Fruit fly (Drosophila melanogaster) whole organism, pupa: Measurements from ENCODE around the gene Bhmt.
A peak's percentile ranks its signal among the peaks of the same experiment; 100 is the strongest.

Experiments
- CG10348 ChIP-seq: fragments of 200-800 bp; sonication (Bioruptor generic); IDR thresholded peaks from 2 replicates; pipeline ENCODE4 v1.3.6; 2022; ENCODE audit warnings: missing biosample characterization, missing genetic modification characterization
- CG12605 ChIP-seq: fragments of 200-800 bp; sonication (Bioruptor generic); IDR thresholded peaks from 2 replicates; pipeline ENCODE4 v1.3.6; 2022; ENCODE audit warnings: missing biosample characterization, missing genetic modification characterization
- CG13204 ChIP-seq: fragments of 200-800 bp; sonication (Bioruptor generic); optimal IDR thresholded peaks from 2 replicates; lab custom pipeline; 2018; ENCODE audit warnings: missing biosample characterization, mild to moderate bottlenecking, missing genetic modification characterization, moderate library complexity
- CG14655 ChIP-seq: fragments of 200-800 bp; sonication (Bioruptor generic); optimal IDR thresholded peaks from 3 replicates; lab custom pipeline; 2017; ENCODE audit warnings: mild to moderate bottlenecking, missing biosample characterization, missing genetic modification reagents, missing genetic modification characterization
- CG15710 ChIP-seq: fragments of 200-800 bp; sonication (Bioruptor generic); optimal IDR thresholded peaks from 2 replicates; lab custom pipeline; 2018; ENCODE audit warnings: missing biosample characterization, mild to moderate bottlenecking, missing genetic modification characterization, moderate library complexity
- CG17806 ChIP-seq: fragments of 200-800 bp; sonication (Bioruptor generic); optimal IDR thresholded peaks from 2 replicates; lab custom pipeline; 2018; ENCODE audit warnings: missing biosample characterization, mild to moderate bottlenecking, missing genetic modification characterization, moderate library complexity
- CG32121 ChIP-seq: fragments of 200-800 bp; sonication (Bioruptor generic); IDR thresholded peaks from 2 replicates; pipeline ENCODE4 v1.3.6; 2022; ENCODE audit warnings: missing biosample characterization, missing genetic modification characterization
- CG34367 ChIP-seq: fragments of 200-800 bp; sonication (Bioruptor generic); optimal IDR thresholded peaks from 2 replicates; lab custom pipeline; 2018; ENCODE audit warnings: missing biosample characterization, mild to moderate bottlenecking, missing genetic modification characterization
- CG4496 ChIP-seq: fragments of 200-800 bp; sonication (Bioruptor generic); IDR thresholded peaks from 3 replicates; pipeline ENCODE4 v1.3.6; 2022; ENCODE audit warnings: missing biosample characterization, missing genetic modification characterization
- CG8159 ChIP-seq: fragments of 200-800 bp; sonication (Bioruptor generic); optimal IDR thresholded peaks from 3 replicates; lab custom pipeline; 2018; ENCODE audit warnings: missing biosample characterization, mild to moderate bottlenecking, missing genetic modification characterization, moderate library complexity
- CG8301 ChIP-seq: fragments of 200-800 bp; sonication (Bioruptor generic); optimal IDR thresholded peaks from 2 replicates; lab custom pipeline; 2018; ENCODE audit warnings: missing biosample characterization, mild to moderate bottlenecking, missing genetic modification characterization
- CG9948 ChIP-seq: fragments of 200-800 bp; sonication (Bioruptor generic); optimal IDR thresholded peaks from 2 replicates; lab custom pipeline; 2018; ENCODE audit warnings: missing biosample characterization, mild to moderate bottlenecking, missing genetic modification characterization, moderate library complexity
- D1 ChIP-seq: fragments of 200-800 bp; sonication (Bioruptor generic); optimal IDR thresholded peaks from 2 replicates; lab custom pipeline; 2018; ENCODE audit warnings: missing biosample characterization, mild to moderate bottlenecking, missing genetic modification characterization, moderate library complexity
- EcR ChIP-seq: fragments of 200-800 bp; sonication (Bioruptor generic); optimal IDR thresholded peaks from 3 replicates; lab custom pipeline; 2019; ENCODE audit warnings: missing biosample characterization, missing genetic modification characterization, mild to moderate bottlenecking, moderate library complexity, missing genetic modification reagents
- Ets98B ChIP-seq: fragments of 200-800 bp; sonication (Bioruptor generic); IDR thresholded peaks from 2 replicates; pipeline ENCODE4 v1.3.6; 2022; ENCODE audit warnings: missing biosample characterization, missing genetic modification characterization
- Pif1A ChIP-seq: fragments of 200-800 bp; sonication (Bioruptor generic); optimal IDR thresholded peaks from 3 replicates; lab custom pipeline; 2016; ENCODE audit warnings: missing biosample characterization, missing genetic modification characterization
- Pif1B ChIP-seq: fragments of 200-800 bp; sonication (Bioruptor generic); optimal IDR thresholded peaks from 3 replicates; lab custom pipeline; 2016; ENCODE audit warnings: missing biosample characterization, missing genetic modification characterization
- Snoo ChIP-seq: fragments of 200-800 bp; sonication (Bioruptor generic); optimal IDR thresholded peaks from 3 replicates; lab custom pipeline; 2017; ENCODE audit warnings: missing biosample characterization, mild to moderate bottlenecking, missing genetic modification characterization, inconsistent platforms
- fd96Ca ChIP-seq: fragments of 200-800 bp; sonication (Bioruptor generic); IDR thresholded peaks from 3 replicates; pipeline ENCODE4 v1.3.6; 2022; ENCODE audit warnings: missing biosample characterization, missing genetic modification characterization
- gl ChIP-seq: fragments of 200-800 bp; sonication (Bioruptor generic); optimal IDR thresholded peaks from 2 replicates; lab custom pipeline; 2018; ENCODE audit warnings: missing biosample characterization, mild to moderate bottlenecking, missing genetic modification characterization
- rn ChIP-seq: fragments of 200-800 bp; sonication (Bioruptor generic); IDR thresholded peaks from 2 replicates; pipeline ENCODE4 v1.3.6; 2022; ENCODE audit warnings: missing biosample characterization, missing genetic modification characterization

Bhmt gene

DNA sequence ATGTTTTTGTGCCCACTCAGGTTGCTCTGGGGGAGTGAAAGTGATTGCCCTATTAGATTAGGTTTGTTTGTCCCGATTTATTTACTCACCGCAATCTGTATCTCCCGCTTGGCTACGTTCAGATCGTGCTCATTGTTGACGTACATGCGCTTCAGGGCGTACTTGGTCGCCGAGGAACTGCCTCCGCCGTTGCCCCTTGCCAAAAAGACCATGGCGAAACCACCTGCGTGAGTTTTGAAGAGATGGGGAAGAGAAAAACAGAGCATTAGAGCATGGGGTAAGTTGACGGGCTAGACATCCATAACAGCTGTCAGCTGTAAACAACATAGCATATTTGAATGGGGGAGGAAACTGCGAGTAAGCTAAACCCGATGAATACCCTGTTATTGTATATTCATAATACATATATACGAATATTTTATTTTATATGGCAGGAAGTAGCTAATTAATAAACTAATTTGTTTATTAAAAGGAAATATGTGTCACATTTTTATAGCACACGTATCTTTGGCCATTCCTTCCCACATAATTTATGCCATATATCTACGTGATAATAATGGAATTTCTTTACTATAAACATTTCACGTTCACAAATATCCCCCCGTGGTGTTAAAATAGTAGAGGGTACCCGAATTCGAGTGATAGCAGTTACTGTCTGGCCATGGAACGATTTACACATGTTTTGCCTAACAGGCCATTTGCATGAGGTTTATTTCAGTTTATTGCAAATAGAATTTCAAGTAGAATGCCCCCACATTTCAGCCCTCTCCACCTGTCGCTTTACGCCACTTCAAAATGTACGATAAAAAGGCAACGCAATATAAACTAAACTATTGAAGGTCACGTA, 8.5 kb upstream of the Bhmt start:
- TF ChIP-seq CG9948 (tag; lab: Kevin White, UChicago): peak; percentile 4
- TF ChIP-seq CG12605 (GFP tag; lab: Robert Waterston, UW): no peak
- TF ChIP-seq, all 21 proteins: peak for 1

- no peak for TF ChIP-seq Ets98B (GFP tag; lab: Robert Waterston, UW)
- TF ChIP-seq CG10348: no peak
- no peak for TF ChIP-seq rn
- no peak for TF ChIP-seq CG15710 (tag; lab: Kevin White, UChicago)
- TF ChIP-seq CG4496 (GFP tag; lab: Robert Waterston, UW): no peak
- no peak for TF ChIP-seq CG8159 (tag; lab: Kevin White, UChicago)
- no peak for TF ChIP-seq Pif1A (GFP tag; lab: Kevin White, UChicago)
- no peak for TF ChIP-seq fd96Ca (GFP tag; lab: Robert Waterston, UW)
Observed at dm6 chr2L:18955666-18956065, 1.4 kb downstream of the Bhmt start.

DNA sequence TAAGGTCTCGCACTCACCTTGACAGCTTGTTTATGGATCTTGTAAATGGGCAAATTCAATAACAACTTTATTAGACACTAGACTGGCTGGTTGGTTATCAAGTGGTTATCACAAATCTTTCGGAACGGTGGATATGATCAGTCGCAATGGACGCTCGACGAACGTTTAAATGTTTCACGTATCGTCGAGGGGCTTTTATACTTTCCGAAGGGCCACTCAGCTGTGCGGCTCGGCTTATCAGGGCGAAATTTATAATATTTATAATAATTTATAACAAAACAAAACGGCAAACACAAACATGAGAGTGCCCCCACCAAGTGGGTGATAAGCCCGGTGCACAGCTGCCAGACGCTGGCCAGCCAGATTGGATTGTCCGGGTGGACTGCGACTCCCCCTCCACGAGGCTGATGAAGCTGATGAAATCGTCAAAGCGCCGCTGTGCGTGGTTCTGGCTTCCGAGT, 2.8 kb downstream of the Bhmt start, which contains the start of gene CG10621:
Gene CG10621 (minus strand): TSS at position 177 of the 461 bp plus-strand sequence.
- TF ChIP-seq Pif1B (GFP tag; lab: Kevin White, UChicago) (peak; percentile 12), fd96Ca (GFP tag; lab: Robert Waterston, UW) (no peak; the same call in 2 of the 3 replicates), Ets98B (GFP tag; lab: Robert Waterston, UW) (peak; percentile 21; the same call in 1 of the 2 replicates), CG32121 (GFP tag; lab: Robert Waterston, UW) (no peak; the same call in 1 of the 2 replicates), EcR (GFP tag; lab: Kevin White, UChicago) (peak; percentile 57), CG12605 (GFP tag; lab: Robert Waterston, UW) (0 out of 2 replicates have a peak, but pooled peaks have one; percentile 26), gl (peak; percentile 32), rn (no peak), CG15710 (tag; lab: Kevin White, UChicago) (no peak)

dm6 chr2L:18953512-18954254, 3.4 kb downstream of the Bhmt start:
- peak; percentile 2 for TF ChIP-seq CG14655 (GFP tag; lab: Kevin White, UChicago)
- no peak for TF ChIP-seq CG4496 (GFP tag; lab: Robert Waterston, UW)
- peak; percentile 67 for TF ChIP-seq EcR (GFP tag; lab: Kevin White, UChicago)

DNA sequence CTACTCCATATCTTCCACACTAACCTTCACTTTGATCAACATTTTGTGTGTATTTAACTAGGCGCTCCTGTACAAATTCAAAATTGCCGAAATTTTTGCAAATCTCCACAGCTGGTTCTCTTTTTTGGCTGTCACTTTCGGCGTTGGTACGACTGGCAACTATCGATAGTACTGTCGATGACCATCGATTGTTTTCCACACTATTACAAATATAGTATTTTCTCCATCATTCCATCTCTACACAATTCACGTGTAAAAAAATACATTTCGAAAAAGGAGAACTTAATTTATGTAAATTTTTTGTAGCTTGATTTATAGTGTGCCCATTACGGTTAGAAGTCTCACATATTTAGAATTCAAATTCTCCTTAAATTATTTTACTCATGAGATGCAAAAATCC, 5.4 kb downstream of the Bhmt start, which contains the start of gene Nedd8:
Gene Nedd8 (minus strand): TSS at position 164 of the 400 bp plus-strand sequence.
- no peak for TF ChIP-seq Pif1B (GFP tag; lab: Kevin White, UChicago)
- TF ChIP-seq CG9948 (tag; lab: Kevin White, UChicago): no peak
- TF ChIP-seq CG8159 (tag; lab: Kevin White, UChicago): no peak
- no peak for TF ChIP-seq CG8301 (tag; lab: Kevin White, UChicago)

DNA sequence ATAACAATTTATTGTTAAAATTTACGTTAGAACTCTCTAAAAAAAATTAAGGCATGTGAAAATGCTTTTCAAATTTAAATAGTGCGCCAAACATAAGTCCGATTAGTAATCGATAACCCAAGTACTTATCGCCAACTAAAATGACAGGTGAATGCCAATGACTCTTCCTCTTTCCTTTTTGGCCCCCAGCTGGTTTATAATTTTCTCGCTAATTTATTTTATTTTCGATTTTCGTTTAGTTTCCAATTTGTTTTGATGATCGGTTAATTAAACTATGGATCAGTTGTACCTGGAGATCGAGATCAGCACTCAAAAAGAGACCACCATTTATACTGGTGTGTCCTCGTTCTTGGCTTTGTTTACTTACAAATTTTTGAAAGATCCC, 8.4 kb downstream of the Bhmt start, which contains the start of gene CG10428:
Gene CG10428 (plus strand): TSS at position 161 of the 385 bp plus-strand sequence.
- no peak for TF ChIP-seq EcR (GFP tag; lab: Kevin White, UChicago)
- no peak for TF ChIP-seq CG10348

DNA sequence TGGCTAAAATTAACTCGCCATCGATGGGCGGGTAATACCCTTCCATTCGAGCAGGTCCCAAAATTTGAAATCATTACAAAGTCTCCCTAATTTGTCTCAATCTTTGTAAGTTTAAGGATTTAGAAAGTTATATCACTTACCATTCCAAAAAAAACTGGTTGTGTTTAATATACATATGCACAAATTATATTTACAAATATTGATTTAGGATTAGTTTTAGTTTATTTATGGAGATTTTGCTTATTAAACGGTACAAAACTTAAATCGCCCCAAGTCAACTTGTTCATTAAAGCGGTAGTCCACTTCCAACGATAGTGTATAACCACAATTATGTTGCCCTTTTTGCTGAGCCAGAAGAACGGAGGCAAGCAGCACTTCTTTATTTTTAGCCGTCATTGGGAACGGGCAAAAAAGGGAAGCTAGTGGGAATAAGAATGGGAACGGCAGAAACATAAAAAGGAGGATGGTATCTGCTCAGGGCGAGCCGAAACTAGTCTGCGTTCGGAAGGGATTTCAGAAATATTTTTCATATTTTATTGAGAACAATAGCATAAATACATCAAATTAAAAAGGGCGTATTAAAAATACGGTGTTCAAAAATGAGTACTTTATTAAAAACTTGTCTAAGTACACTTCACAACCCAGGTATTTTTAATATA, 8.9 kb downstream of the Bhmt start:
- TF ChIP-seq fd96Ca (GFP tag; lab: Robert Waterston, UW) (peak; percentile 15; the same call in 1 of the 3 replicates), CG14655 (GFP tag; lab: Kevin White, UChicago) (peak; percentile 91), gl (peak; percentile 54), Snoo (peak; percentile 75), CG34367 (tag; lab: Kevin White, UChicago) (peak; percentile 86), Pif1B (GFP tag; lab: Kevin White, UChicago) (peak; percentile 83), CG32121 (GFP tag; lab: Robert Waterston, UW) (0 out of 2 replicates have a peak, but pooled peaks have one; percentile 37), CG17806 (tag; lab: Kevin White, UChicago) (peak; percentile 82), CG8301 (tag; lab: Kevin White, UChicago) (peak; percentile 81), Ets98B (GFP tag; lab: Robert Waterston, UW) (peak; percentile 30; the same call in 1 of the 2 replicates), EcR (GFP tag; lab: Kevin White, UChicago) (no peak), CG8159 (tag; lab: Kevin White, UChicago) (peak; percentile 90), CG15710 (tag; lab: Kevin White, UChicago) (peak; percentile 94), rn (peak; percentile 50; the same call in 1 of the 2 replicates), CG9948 (tag; lab: Kevin White, UChicago) (peak; percentile 90), Pif1A (GFP tag; lab: Kevin White, UChicago) (peak; percentile 82), CG4496 (GFP tag; lab: Robert Waterston, UW) (peak; percentile 80), CG12605 (GFP tag; lab: Robert Waterston, UW) (peak; percentile 42; the same call in 1 of the 2 replicates), CG13204 (GFP tag; lab: Kevin White, UChicago) (peak; percentile 80), CG10348 (no peak), D1 (tag; lab: Kevin White, UChicago) (peak; percentile 69)
